Worm (Caenorhabditis elegans): ENCODE results near the gene T08G3.13.

ce11 chrV:16488172-16488571, 40.3 kb downstream of the T08G3.13 start, which contains the start of gene sqst-4:
- TF ChIP-seq dve-1 (tag; optimal IDR thresholded peaks at IDR 0.05), result no peak
- TF ChIP-seq K02D7.2 (tag; optimal IDR thresholded peaks at IDR 0.05), result no peak
- no peak for TF ChIP-seq nfya-1 (tag; optimal IDR thresholded peaks at IDR 0.05)
- TF ChIP-seq che-1 (tag; optimal IDR thresholded peaks at IDR 0.05), result no peak
- TF ChIP-seq rnt-1 (tag; optimal IDR thresholded peaks at IDR 0.05), result no peak
- no peak for TF ChIP-seq ama-1 (optimal IDR thresholded peaks at IDR 0.05)
- no peak for TF ChIP-seq ahr-1 (tag; optimal IDR thresholded peaks at IDR 0.05)
- TF ChIP-seq unc-55 (GFP tag; optimal IDR thresholded peaks at IDR 0.05), result no peak
